Worm (Caenorhabditis elegans) whole organism, young adult: ENCODE measurements around the gene glb-20.
A peak's percentile ranks its signal among the peaks of the same experiment; 100 is the strongest.

Experiments used
- B0019.2 ChIP-seq: fragments of 200-800 bp; sonication (Bioruptor generic); conservative IDR thresholded peaks from 2 replicates; pipeline ENCODE4 v1.3.6; 2022; ENCODE audit warnings: missing genetic modification reagents, missing genetic modification characterization, missing compliant biosample characterization
- B0035.1 ChIP-seq: sonication (generic microtip); optimal IDR thresholded peaks from 2 replicates; lab custom pipeline; 2016; ENCODE audit warnings: missing genetic modification characterization, mild to moderate bottlenecking, missing compliant biosample characterization, missing genotype, missing genetic modification reagents
- C06A6.2 ChIP-seq: fragments of 200-800 bp; sonication (Bioruptor generic); conservative IDR thresholded peaks from 2 replicates; pipeline ENCODE4 v1.3.6; 2022; ENCODE audit warnings: missing genetic modification characterization, missing compliant biosample characterization
- F10E7.11 ChIP-seq: sonication (generic microtip); optimal IDR thresholded peaks from 2 replicates; lab custom pipeline; 2017; ENCODE audit warnings: mild to moderate bottlenecking, missing genetic modification characterization, moderate library complexity, missing compliant biosample characterization
- F22D6.2 ChIP-seq: sonication (generic microtip); optimal IDR thresholded peaks from 2 replicates; lab custom pipeline; 2016; ENCODE audit warnings: mild to moderate bottlenecking, missing genetic modification characterization, missing compliant biosample characterization
- F49E8.2 ChIP-seq: sonication (generic microtip); optimal IDR thresholded peaks from 3 replicates; lab custom pipeline; 2017; ENCODE audit warnings: missing genetic modification characterization, mild to moderate bottlenecking, missing compliant biosample characterization, antibody characterized with exemption, moderate library complexity; ENCODE audit not compliant: insufficient read depth
- K12H6.12 ChIP-seq: fragments of 200-800 bp; sonication (Bioruptor generic); optimal IDR thresholded peaks from 2 replicates; lab custom pipeline; 2018; ENCODE audit warnings: mild to moderate bottlenecking, missing genetic modification characterization, missing compliant biosample characterization
- Y53F4B.3 ChIP-seq: fragments of 200-800 bp; sonication (Bioruptor generic); IDR thresholded peaks from 2 replicates; pipeline ENCODE4 v1.3.6; 2022; ENCODE audit warnings: missing genetic modification reagents, missing genetic modification characterization, missing compliant biosample characterization
- Y56A3A.18 ChIP-seq: fragments of 200-800 bp; sonication (Bioruptor generic); IDR thresholded peaks from 2 replicates; pipeline ENCODE4 v1.3.6; 2022; ENCODE audit warnings: missing genetic modification reagents, missing genetic modification characterization, missing compliant biosample characterization
- Y67H2A.10 ChIP-seq: fragments of 200-800 bp; sonication (Bioruptor generic); conservative IDR thresholded peaks from 2 replicates; pipeline ENCODE4 v1.3.6; 2022; ENCODE audit warnings: missing genetic modification reagents, missing genetic modification characterization, missing compliant biosample characterization
- ama-1 ChIP-seq, 3 experiments: fragments of 150-350 bp in 1 of 3; sonication (generic microtip) in 2 of 3; optimal IDR thresholded peaks; 2 replicates each; lab custom pipeline; 2014 to 2018; ENCODE audit warnings: missing biosample characterization in 2 of 3, missing genetic modification characterization in 2 of 3, missing genetic modification reagents in 2 of 3
- aptf-3 ChIP-seq: fragments of 200-800 bp; sonication (Bioruptor generic); IDR thresholded peaks from 2 replicates; pipeline ENCODE4 v1.3.6; 2022; ENCODE audit warnings: missing genetic modification characterization, missing compliant biosample characterization
- atf-7 ChIP-seq: sonication (generic microtip); optimal IDR thresholded peaks from 2 replicates; lab custom pipeline; 2017; ENCODE audit warnings: mild to moderate bottlenecking, missing genetic modification characterization, missing compliant biosample characterization
- attf-6 ChIP-seq: fragments of 200-800 bp; sonication (Bioruptor generic); IDR thresholded peaks from 2 replicates; pipeline ENCODE4 v1.3.6; 2022; ENCODE audit warnings: missing genetic modification reagents, missing genetic modification characterization, missing compliant biosample characterization
- ceh-100 ChIP-seq: fragments of 200-800 bp; sonication (Bioruptor generic); IDR thresholded peaks from 2 replicates; pipeline ENCODE4 v1.3.6; 2022; ENCODE audit warnings: missing genetic modification reagents, missing genetic modification characterization, missing compliant biosample characterization
- ceh-40 ChIP-seq: fragments of 200-800 bp; sonication (Bioruptor generic); IDR thresholded peaks from 2 replicates; pipeline ENCODE4 v1.3.6; 2022; ENCODE audit warnings: missing genetic modification characterization, missing compliant biosample characterization
- ceh-91 ChIP-seq: fragments of 200-800 bp; sonication (Bioruptor generic); IDR thresholded peaks from 2 replicates; pipeline ENCODE4 v1.3.6; 2022; ENCODE audit warnings: missing genetic modification reagents, missing genetic modification characterization, missing compliant biosample characterization
- dox-1 ChIP-seq: fragments of 200-800 bp; sonication (Bioruptor generic); IDR thresholded peaks from 2 replicates; pipeline ENCODE4 v1.3.6; 2022; ENCODE audit warnings: missing genetic modification reagents, missing genetic modification characterization, missing compliant biosample characterization
- dpff-1 ChIP-seq: sonication (generic microtip); optimal IDR thresholded peaks from 2 replicates; lab custom pipeline; 2017; ENCODE audit warnings: mild to moderate bottlenecking, missing genetic modification characterization, missing compliant biosample characterization
- dpl-1 ChIP-seq: fragments of 150-350 bp; optimal IDR thresholded peaks from 2 replicates; lab custom pipeline; 2014; ENCODE audit warnings: missing biosample characterization, missing genetic modification reagents, missing genetic modification characterization
- efl-1 ChIP-seq: fragments of 150-350 bp; optimal IDR thresholded peaks from 2 replicates; lab custom pipeline; 2014; ENCODE audit warnings: missing biosample characterization, missing genetic modification reagents, missing genetic modification characterization
- egl-18 ChIP-seq: fragments of 200-800 bp; sonication (Bioruptor generic); IDR thresholded peaks from 2 replicates; pipeline ENCODE4 v1.3.6; 2022; ENCODE audit warnings: missing genetic modification reagents, missing genetic modification characterization, missing compliant biosample characterization
- egl-44 ChIP-seq: fragments of 200-800 bp; sonication (Bioruptor generic); IDR thresholded peaks from 2 replicates; pipeline ENCODE4 v1.3.6; 2022; ENCODE audit warnings: missing genetic modification reagents, missing genetic modification characterization, missing compliant biosample characterization
- ekl-4 ChIP-seq: fragments of 200-800 bp; sonication (Bioruptor generic); IDR thresholded peaks from 2 replicates; pipeline ENCODE4 v1.3.6; 2022; ENCODE audit warnings: missing genetic modification reagents, missing genetic modification characterization, missing compliant biosample characterization
- fkh-3 ChIP-seq: sonication (generic microtip); optimal IDR thresholded peaks from 2 replicates; lab custom pipeline; 2016; ENCODE audit warnings: mild to moderate bottlenecking, missing genetic modification characterization, missing compliant biosample characterization
- gei-17 ChIP-seq: fragments of 200-800 bp; sonication (Bioruptor generic); optimal IDR thresholded peaks from 2 replicates; lab custom pipeline; 2018; ENCODE audit warnings: mild to moderate bottlenecking, missing genetic modification characterization, missing compliant biosample characterization
- him-1 ChIP-seq: sonication (generic microtip); optimal IDR thresholded peaks from 2 replicates; lab custom pipeline; 2016; ENCODE audit warnings: missing genotype, missing genetic modification reagents, missing genetic modification characterization, missing compliant biosample characterization
- hlh-26 ChIP-seq: fragments of 200-800 bp; sonication (Bioruptor generic); conservative IDR thresholded peaks from 2 replicates; pipeline ENCODE4 v1.3.6; 2022; ENCODE audit warnings: missing genetic modification reagents, missing genetic modification characterization, missing compliant biosample characterization
- lag-1 ChIP-seq: fragments of 200-800 bp; sonication (Bioruptor generic); IDR thresholded peaks from 2 replicates; pipeline ENCODE4 v1.3.6; 2022; ENCODE audit warnings: missing genetic modification reagents, missing genetic modification characterization, missing compliant biosample characterization
- lin-26 ChIP-seq: fragments of 200-800 bp; sonication (Bioruptor generic); IDR thresholded peaks from 2 replicates; pipeline ENCODE4 v1.3.6; 2022; ENCODE audit warnings: missing genetic modification reagents, missing genetic modification characterization, missing compliant biosample characterization
- lir-1 ChIP-seq: fragments of 200-800 bp; sonication (Bioruptor generic); conservative IDR thresholded peaks from 2 replicates; pipeline ENCODE4 v1.3.6; 2022; ENCODE audit warnings: missing genetic modification reagents, missing genetic modification characterization, missing compliant biosample characterization
- mes-4 ChIP-seq: sonication (generic microtip); optimal IDR thresholded peaks from 2 replicates; lab custom pipeline; 2016; ENCODE audit warnings: missing genotype, missing genetic modification characterization, missing compliant biosample characterization
- nfya-2 ChIP-seq: fragments of 200-800 bp; sonication (Bioruptor generic); IDR thresholded peaks from 2 replicates; pipeline ENCODE4 v1.3.6; 2022; ENCODE audit warnings: missing genetic modification reagents, missing genetic modification characterization, missing compliant biosample characterization
- nfyb-1 ChIP-seq: fragments of 200-800 bp; sonication (Bioruptor generic); IDR thresholded peaks from 2 replicates; pipeline ENCODE4 v1.3.6; 2022; ENCODE audit warnings: missing genetic modification reagents, missing genetic modification characterization, missing compliant biosample characterization
- nhr-120 ChIP-seq: fragments of 200-800 bp; sonication (Bioruptor generic); IDR thresholded peaks from 2 replicates; pipeline ENCODE4 v1.3.6; 2022; ENCODE audit warnings: missing genetic modification characterization, missing compliant biosample characterization
- nhr-179 ChIP-seq: sonication (generic microtip); optimal IDR thresholded peaks from 2 replicates; lab custom pipeline; 2016; ENCODE audit warnings: mild to moderate bottlenecking, missing genetic modification characterization, missing compliant biosample characterization
- nhr-80 ChIP-seq: sonication (generic microtip); optimal IDR thresholded peaks from 2 replicates; lab custom pipeline; 2016; ENCODE audit warnings: missing genetic modification characterization, missing compliant biosample characterization
- nhr-90 ChIP-seq: sonication (generic microtip); optimal IDR thresholded peaks from 2 replicates; lab custom pipeline; 2016; ENCODE audit warnings: missing genotype, mild to moderate bottlenecking, missing genetic modification characterization, missing compliant biosample characterization
- pbrm-1 ChIP-seq: fragments of 200-800 bp; sonication (Bioruptor generic); IDR thresholded peaks from 2 replicates; pipeline ENCODE4 v1.3.6; 2022; ENCODE audit warnings: missing genetic modification reagents, missing genetic modification characterization, missing compliant biosample characterization
- repo-1 ChIP-seq: sonication (generic microtip); optimal IDR thresholded peaks from 2 replicates; lab custom pipeline; 2017; ENCODE audit warnings: mild to moderate bottlenecking, missing genetic modification characterization, missing compliant biosample characterization
- rpc-1 ChIP-seq, 2 experiments: fragments of 150-350 bp in 1 of 2; sonication (generic microtip) in 1 of 2; optimal IDR thresholded peaks; 2 replicates each; lab custom pipeline; 2014 to 2018; ENCODE audit warnings: missing biosample characterization in 1 of 2, missing genetic modification characterization in 1 of 2, missing genetic modification reagents in 1 of 2, missing genotype in 1 of 2
- snpc-4 ChIP-seq, 5 experiments: fragments of 150-350 bp in 1 of 5; sonication (generic microtip) in 4 of 5; optimal IDR thresholded peaks; 2 replicates each; lab custom pipeline; 2014 to 2018; ENCODE audit warnings: missing genetic modification characterization in 5 of 5, missing biosample characterization in 3 of 5, antibody characterized with exemption in 2 of 5, mild to moderate bottlenecking in 2 of 5, missing compliant biosample characterization in 2 of 5, missing genotype in 2 of 5, moderate library complexity in 2 of 5, missing genetic modification reagents in 1 of 5
- tlf-1 ChIP-seq: fragments of 200-800 bp; sonication (Bioruptor generic); optimal IDR thresholded peaks from 2 replicates; lab custom pipeline; 2018; ENCODE audit warnings: mild to moderate bottlenecking, missing genetic modification characterization, missing compliant biosample characterization
- unc-62 ChIP-seq: fragments of 150-350 bp; optimal IDR thresholded peaks from 2 replicates; lab custom pipeline; 2014; ENCODE audit warnings: missing biosample characterization, missing genetic modification reagents, missing genetic modification characterization
- xnd-1 ChIP-seq: sonication (generic microtip); optimal IDR thresholded peaks from 2 replicates; lab custom pipeline; 2016; ENCODE audit warnings: missing genotype, missing genetic modification reagents, missing genetic modification characterization, missing compliant biosample characterization
- ztf-25 ChIP-seq: fragments of 200-800 bp; sonication (Bioruptor generic); IDR thresholded peaks from 2 replicates; pipeline ENCODE4 v1.3.6; 2022; ENCODE audit warnings: missing genetic modification reagents, missing genetic modification characterization, missing compliant biosample characterization
- ztf-26 ChIP-seq: sonication (generic microtip); optimal IDR thresholded peaks from 2 replicates; lab custom pipeline; 2017; ENCODE audit warnings: missing genetic modification characterization, missing compliant biosample characterization
- ztf-6 ChIP-seq: fragments of 200-800 bp; sonication (Bioruptor generic); IDR thresholded peaks from 2 replicates; pipeline ENCODE4 v1.3.6; 2022; ENCODE audit warnings: missing genetic modification reagents, missing genetic modification characterization, missing compliant biosample characterization

Gene glb-20

ce11 chrX:13511796-13512195, 44.2 kb downstream of the glb-20 start:
- peak; percentile 27 for TF ChIP-seq K12H6.12
- TF ChIP-seq dox-1 (GFP tag; lab: Robert Waterston, UW), result peak; percentile 86
- no peak for TF ChIP-seq F49E8.2 (tag; lab: Kevin White, UChicago)
- TF ChIP-seq Y53F4B.3 (GFP tag; lab: Robert Waterston, UW), result peak; percentile 65; the same call in 1 of the 2 replicates
- peak; percentile 78; the same call in 1 of the 2 replicates for TF ChIP-seq egl-44 (GFP tag; lab: Robert Waterston, UW)
- TF ChIP-seq snpc-4 (GFP tag; optimal IDR thresholded peaks at IDR 0.05; lab: Kevin White, UChicago), result peak; percentile 64
- peak; percentile 55 to 82 (median 74) for TF ChIP-seq snpc-4 (tag; optimal IDR thresholded peaks at IDR 0.05; lab: Kevin White, UChicago)
- TF ChIP-seq unc-62, result no peak
- no peak for TF ChIP-seq dpl-1 (GFP tag; lab: Kevin White, UChicago)
- peak; percentile 92 for TF ChIP-seq nhr-90 (tag; lab: Kevin White, UChicago)
- peak; percentile 92 for TF ChIP-seq him-1 (tag; lab: Kevin White, UChicago)
- TF ChIP-seq B0019.2, result no peak
- no peak for TF ChIP-seq efl-1 (GFP tag; lab: Kevin White, UChicago)
- no peak for TF ChIP-seq ama-1 (optimal IDR thresholded peaks at IDR 0.05; lab: Kevin White, UChicago)
- TF ChIP-seq ama-1 (GFP tag; optimal IDR thresholded peaks at IDR 0.05; lab: Kevin White, UChicago), result peak; percentile 53 to 59
- no peak for TF ChIP-seq lir-1 (GFP tag; lab: Robert Waterston, UW)
- TF ChIP-seq fkh-3 (tag; lab: Kevin White, UChicago), result peak; percentile 74
- 0 out of 2 replicates have a peak, but pooled peaks have one; percentile 68 for TF ChIP-seq nhr-120
- TF ChIP-seq nfyb-1 (GFP tag; lab: Robert Waterston, UW), result peak; percentile 89
- TF ChIP-seq ztf-25 (GFP tag; lab: Robert Waterston, UW), result 0 out of 2 replicates have a peak, but pooled peaks have one; percentile 32
- 0 out of 2 replicates have a peak, but pooled peaks have one; percentile 42 for TF ChIP-seq aptf-3 (GFP tag; lab: Robert Waterston, UW)
- TF ChIP-seq nhr-179, result no peak
- TF ChIP-seq ekl-4 (GFP tag; lab: Robert Waterston, UW), result no peak
- TF ChIP-seq Y67H2A.10 (GFP tag; lab: Robert Waterston, UW), result no peak; the same call in 1 of the 2 replicates
- no peak for TF ChIP-seq ztf-6
- peak; percentile 34 for TF ChIP-seq repo-1 (tag; lab: Kevin White, UChicago)
- peak; percentile 25 for TF ChIP-seq nhr-80 (tag; lab: Kevin White, UChicago)
- TF ChIP-seq gei-17 (GFP tag; lab: Kevin White, UChicago), result peak; percentile 59
- TF ChIP-seq F10E7.11 (tag; lab: Kevin White, UChicago), result peak; percentile 35
- no peak for TF ChIP-seq egl-18 (GFP tag; lab: Robert Waterston, UW)
- peak; percentile 62 for TF ChIP-seq ztf-26
- no peak for TF ChIP-seq lag-1
- TF ChIP-seq C06A6.2 (GFP tag; lab: Robert Waterston, UW), result no peak
- peak; percentile 65; the same call in 1 of the 2 replicates for TF ChIP-seq ceh-40
- no peak for TF ChIP-seq dpff-1 (tag; lab: Kevin White, UChicago)
- TF ChIP-seq Y56A3A.18, result peak; percentile 95
- peak; percentile 90 for TF ChIP-seq lin-26 (GFP tag; lab: Robert Waterston, UW)
- TF ChIP-seq rpc-1 (optimal IDR thresholded peaks at IDR 0.05; lab: Kevin White, UChicago), result peak; percentile 96
- TF ChIP-seq rpc-1 (tag; optimal IDR thresholded peaks at IDR 0.05; lab: Kevin White, UChicago), result peak; percentile 94
- peak; percentile 4 for TF ChIP-seq F22D6.2 (tag; lab: Kevin White, UChicago)
- TF ChIP-seq B0035.1 (tag; lab: Kevin White, UChicago), result no peak
- TF ChIP-seq ceh-100, result 0 out of 2 replicates have a peak, but pooled peaks have one; percentile 26
- peak; percentile 88 for TF ChIP-seq pbrm-1 (GFP tag; lab: Robert Waterston, UW)
- TF ChIP-seq ceh-91 (GFP tag; lab: Robert Waterston, UW), result no peak
- peak; percentile 52 for TF ChIP-seq atf-7
- no peak for TF ChIP-seq mes-4 (tag; lab: Kevin White, UChicago)
- TF ChIP-seq tlf-1 (GFP tag; lab: Kevin White, UChicago), result no peak
- TF ChIP-seq nfya-2 (GFP tag; lab: Robert Waterston, UW), result no peak
- no peak for TF ChIP-seq attf-6
- no peak for TF ChIP-seq hlh-26 (GFP tag; lab: Robert Waterston, UW)
- no peak for TF ChIP-seq xnd-1
